Fruit fly (Drosophila melanogaster): ENCODE results near the gene eIF4E1.

DNA sequence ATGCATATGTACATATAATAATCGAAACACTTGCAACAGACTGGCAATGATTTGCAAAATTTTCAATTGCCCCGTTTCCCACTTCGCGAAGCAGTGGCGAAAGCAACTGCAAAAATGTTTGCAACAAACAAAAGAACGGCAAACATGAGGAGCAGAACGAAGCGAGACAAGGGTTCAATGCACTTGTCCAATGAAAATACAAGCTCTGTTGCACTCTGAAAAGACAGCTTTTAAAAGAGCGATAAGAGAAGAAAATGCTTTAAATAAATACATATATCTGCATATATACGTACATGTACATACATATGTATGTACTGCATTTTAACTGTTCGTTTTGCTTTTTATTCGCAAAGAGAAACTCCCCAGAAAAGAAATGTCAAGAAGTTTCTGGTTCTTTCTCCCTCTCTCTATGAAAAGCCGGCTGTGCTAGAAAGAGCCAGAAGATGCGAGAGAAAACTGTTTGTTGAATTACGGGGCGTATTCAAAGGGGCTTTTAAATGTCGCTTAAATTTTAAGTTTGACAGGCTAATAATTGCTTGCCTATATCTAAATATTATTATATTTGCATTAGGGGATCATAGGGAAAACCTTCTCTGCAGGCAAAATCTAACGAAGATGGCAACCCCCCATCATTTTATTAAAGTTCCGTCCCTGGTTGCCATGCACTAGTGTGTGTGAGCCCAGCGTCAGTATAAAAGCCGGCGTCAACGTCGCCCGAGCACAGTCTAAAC is 18.8 kb downstream of the eIF4E1 start, which contains the start of gene Hsp27:
- TF ChIP-seq CG8478 (optimal IDR thresholded peaks at IDR 0.05) (no peak), CTCF (optimal IDR thresholded peaks at IDR 0.05) (no peak)
